Worm (Caenorhabditis elegans) whole organism, mixed stage, embryonic: Measurements from ENCODE around the gene W03F8.6.
"Not testable (repeated sequence)": the region's sequence is repeated elsewhere in the genome, so short reads cannot be mapped to it uniquely, and the experiment has no call there.

Source experiments
- M03D4.4 ChIP-seq: sonication (generic microtip); optimal IDR thresholded peaks from 2 replicates; lab custom pipeline; 2017; ENCODE audit warnings: mild to moderate bottlenecking, missing genetic modification characterization, missing compliant biosample characterization
- bed-3 ChIP-seq: fragments of 200-800 bp; sonication (Bioruptor generic); optimal IDR thresholded peaks from 3 replicates; lab custom pipeline; 2018; ENCODE audit warnings: mild to moderate bottlenecking, missing genetic modification characterization, moderate library complexity, missing compliant biosample characterization
- ceh-39 ChIP-seq: fragments of 150-350 bp; optimal IDR thresholded peaks from 2 replicates; lab custom pipeline; 2014; ENCODE audit warnings: missing biosample characterization, missing genetic modification characterization
- ceh-43 ChIP-seq: fragments of 200-800 bp; sonication (Bioruptor generic); optimal IDR thresholded peaks from 2 replicates; lab custom pipeline; 2018; ENCODE audit warnings: mild to moderate bottlenecking, missing genetic modification characterization, moderate library complexity, missing compliant biosample characterization
- ceh-83 ChIP-seq: fragments of 200-800 bp; sonication (Bioruptor generic); optimal IDR thresholded peaks from 2 replicates; lab custom pipeline; 2018; ENCODE audit warnings: mild to moderate bottlenecking, missing genetic modification characterization, missing compliant biosample characterization
- ces-1 ChIP-seq: fragments of 150-350 bp; optimal IDR thresholded peaks from 2 replicates; lab custom pipeline; 2014; ENCODE audit warnings: missing biosample characterization, missing genetic modification reagents, missing genetic modification characterization
- cnd-1 ChIP-seq: fragments of 200-800 bp; sonication (Bioruptor generic); optimal IDR thresholded peaks from 2 replicates; lab custom pipeline; 2018; ENCODE audit warnings: mild to moderate bottlenecking, missing genetic modification characterization, missing compliant biosample characterization
- drap-1 ChIP-seq: fragments of 200-800 bp; sonication (Bioruptor generic); optimal IDR thresholded peaks from 3 replicates; lab custom pipeline; 2018; ENCODE audit warnings: mild to moderate bottlenecking, missing genetic modification characterization, missing compliant biosample characterization
- elt-1 ChIP-seq: sonication (generic microtip); optimal IDR thresholded peaks from 2 replicates; lab custom pipeline; 2017; ENCODE audit warnings: missing genetic modification characterization, mild to moderate bottlenecking, missing compliant biosample characterization, antibody characterized with exemption, moderate library complexity, borderline replicate concordance; ENCODE audit not compliant: insufficient read depth
- elt-3 ChIP-seq: fragments of 150-350 bp; optimal IDR thresholded peaks from 2 replicates; lab custom pipeline; 2014; ENCODE audit warnings: missing biosample characterization, missing genetic modification characterization
- flh-1 ChIP-seq: fragments of 200-800 bp; sonication (Bioruptor generic); optimal IDR thresholded peaks from 2 replicates; lab custom pipeline; 2018; ENCODE audit warnings: mild to moderate bottlenecking, missing genetic modification characterization, moderate library complexity, missing compliant biosample characterization
- ham-2 ChIP-seq: fragments of 200-800 bp; sonication (Bioruptor generic); optimal IDR thresholded peaks from 2 replicates; lab custom pipeline; 2018; ENCODE audit warnings: mild to moderate bottlenecking, missing genetic modification characterization, missing compliant biosample characterization
- hlh-1 ChIP-seq: fragments of 150-350 bp; optimal IDR thresholded peaks from 2 replicates; lab custom pipeline; 2014; ENCODE audit warnings: missing biosample characterization, missing genetic modification reagents, missing genetic modification characterization
- lin-32 ChIP-seq: fragments of 200-800 bp; sonication (Bioruptor generic); optimal IDR thresholded peaks from 2 replicates; lab custom pipeline; 2018; ENCODE audit warnings: mild to moderate bottlenecking, missing genetic modification characterization, missing compliant biosample characterization
- lsy-2 ChIP-seq: fragments of 150-350 bp; optimal IDR thresholded peaks from 2 replicates; lab custom pipeline; 2014; ENCODE audit warnings: missing biosample characterization, missing genetic modification characterization
- mab-5 ChIP-seq: fragments of 150-350 bp; optimal IDR thresholded peaks from 2 replicates; lab custom pipeline; 2014; ENCODE audit warnings: missing biosample characterization, missing genetic modification characterization
- nhr-12 ChIP-seq: fragments of 150-350 bp; optimal IDR thresholded peaks from 2 replicates; lab custom pipeline; 2014; ENCODE audit warnings: missing biosample characterization, missing genetic modification characterization
- nhr-2 ChIP-seq: fragments of 150-350 bp; optimal IDR thresholded peaks from 2 replicates; lab custom pipeline; 2014; ENCODE audit warnings: missing biosample characterization, missing genetic modification characterization
- nhr-237 ChIP-seq: fragments of 150-350 bp; optimal IDR thresholded peaks from 2 replicates; lab custom pipeline; 2014; ENCODE audit warnings: missing biosample characterization, missing genetic modification characterization
- pha-4 ChIP-seq: fragments of 150-350 bp; optimal IDR thresholded peaks from 2 replicates; lab custom pipeline; 2018; ENCODE audit warnings: missing biosample characterization, missing genetic modification reagents, missing genetic modification characterization
- sem-2 ChIP-seq: fragments of 200-800 bp; sonication (Bioruptor generic); optimal IDR thresholded peaks from 2 replicates; lab custom pipeline; 2018; ENCODE audit warnings: mild to moderate bottlenecking, missing genetic modification characterization, missing compliant biosample characterization
- snpc-4 ChIP-seq: fragments of 150-350 bp; optimal IDR thresholded peaks from 2 replicates; lab custom pipeline; 2014; ENCODE audit warnings: missing biosample characterization, missing genetic modification characterization
- sptf-1 ChIP-seq: sonication (generic microtip); optimal IDR thresholded peaks from 2 replicates; lab custom pipeline; 2017; ENCODE audit warnings: mild to moderate bottlenecking, missing genetic modification characterization, moderate library complexity, missing compliant biosample characterization
- tbx-8 ChIP-seq: fragments of 200-800 bp; sonication (Bioruptor generic); optimal IDR thresholded peaks from 2 replicates; lab custom pipeline; 2018; ENCODE audit warnings: mild to moderate bottlenecking, missing genetic modification characterization, moderate library complexity, missing compliant biosample characterization
- unc-120 ChIP-seq: sonication (generic microtip); optimal IDR thresholded peaks from 2 replicates; lab custom pipeline; 2017; ENCODE audit warnings: missing genetic modification characterization, missing compliant biosample characterization; ENCODE audit not compliant: poor library complexity, severe bottlenecking
- unc-39 ChIP-seq: fragments of 150-350 bp; optimal IDR thresholded peaks from 2 replicates; lab custom pipeline; 2014; ENCODE audit warnings: missing biosample characterization, missing genetic modification characterization
- unc-62 ChIP-seq: fragments of 150-350 bp; optimal IDR thresholded peaks from 2 replicates; lab custom pipeline; 2014; ENCODE audit warnings: missing biosample characterization, missing genetic modification reagents, missing genetic modification characterization
- zip-8 ChIP-seq: fragments of 150-350 bp; optimal IDR thresholded peaks from 2 replicates; lab custom pipeline; 2014; ENCODE audit warnings: missing biosample characterization, missing genetic modification characterization
- ztf-11 ChIP-seq: fragments of 150-350 bp; optimal IDR thresholded peaks from 2 replicates; lab custom pipeline; 2014; ENCODE audit warnings: missing biosample characterization, missing genetic modification characterization

Gene W03F8.6

DNA sequence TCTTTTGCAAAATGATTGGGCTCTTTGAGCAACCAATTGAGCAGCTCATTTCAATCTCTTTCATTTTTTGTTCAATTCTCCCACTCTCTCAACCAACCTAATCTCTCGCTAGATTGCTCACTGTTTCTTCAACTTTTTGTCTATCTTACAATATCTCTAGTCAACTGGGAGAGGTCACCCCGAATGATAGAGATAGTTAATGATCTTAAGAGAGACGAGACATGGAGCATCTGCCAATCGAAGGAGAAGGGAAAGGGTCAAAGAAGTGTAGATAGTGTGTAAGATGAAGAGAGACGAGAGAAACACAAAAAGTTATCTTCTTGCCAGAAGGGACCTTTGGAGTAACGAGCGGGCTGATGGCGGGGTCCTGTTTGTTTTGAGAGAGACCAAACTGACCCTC is 17.0 kb downstream of the W03F8.6 start:
- TF ChIP-seq nhr-2 (tag; lab: Kevin White, UChicago) (peak; percentile 59), ceh-39 (peak; percentile 68), sptf-1 (tag; lab: Kevin White, UChicago) (no peak), lin-32 (no peak), drap-1 (GFP tag; lab: Kevin White, UChicago) (no peak), hlh-1 (tag; lab: Kevin White, UChicago) (peak; percentile 85), ceh-83 (GFP tag; lab: Kevin White, UChicago) (no peak), unc-120 (tag; lab: Kevin White, UChicago) (peak; percentile 75), elt-1 (no peak), ztf-11 (tag; lab: Kevin White, UChicago) (no peak), ceh-43 (GFP tag; lab: Kevin White, UChicago) (no peak), unc-62 (peak; percentile 59)
- TF ChIP-seq, all 35 proteins: peak for 5

DNA sequence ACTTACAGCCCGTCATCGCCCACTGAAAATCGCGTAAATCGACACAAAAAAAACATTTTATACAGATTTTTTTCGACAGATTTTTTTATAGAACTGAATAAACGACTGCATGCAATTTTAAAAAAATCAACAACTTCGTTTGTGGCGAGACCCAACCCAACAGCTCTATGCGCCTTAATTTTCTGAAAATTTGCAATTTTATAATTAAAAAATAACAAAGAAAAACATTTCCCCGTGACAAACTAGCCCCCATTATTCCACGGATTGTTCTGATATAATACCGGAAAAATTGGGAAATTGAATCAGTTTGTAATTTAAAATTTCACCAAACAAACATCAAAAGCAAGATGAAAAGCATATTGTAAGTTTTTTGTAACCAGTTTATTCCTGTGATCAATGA is 20.4 kb downstream of the W03F8.6 start, which contains the start of gene ptp-5.1:
TSS of gene ptp-5.1 (plus strand) at position 301 of the 400 bp plus-strand sequence.
- no peak for TF ChIP-seq nhr-237 (tag; lab: Kevin White, UChicago)
- TF ChIP-seq flh-1 (GFP tag; lab: Kevin White, UChicago) = no peak
- no peak for TF ChIP-seq ham-2 (GFP tag; lab: Kevin White, UChicago)
- no peak for TF ChIP-seq M03D4.4
- no peak for TF ChIP-seq unc-39 (tag; lab: Kevin White, UChicago)
- no peak for TF ChIP-seq snpc-4 (tag; lab: Kevin White, UChicago)
- no peak for TF ChIP-seq ces-1 (GFP tag; lab: Kevin White, UChicago)
- TF ChIP-seq elt-1 = no peak
- TF ChIP-seq hlh-1 (tag; lab: Kevin White, UChicago) = no peak
- TF ChIP-seq pha-4 (tag; lab: Kevin White, UChicago) = no peak
- TF ChIP-seq lin-32 = no peak
- TF ChIP-seq ztf-11 (tag; lab: Kevin White, UChicago) = no peak
- no peak for TF ChIP-seq bed-3 (GFP tag; lab: Kevin White, UChicago)
- no peak for TF ChIP-seq zip-8
- no peak for TF ChIP-seq cnd-1 (tag; lab: Kevin White, UChicago)
- TF ChIP-seq tbx-8 (GFP tag; lab: Kevin White, UChicago) = no peak

DNA sequence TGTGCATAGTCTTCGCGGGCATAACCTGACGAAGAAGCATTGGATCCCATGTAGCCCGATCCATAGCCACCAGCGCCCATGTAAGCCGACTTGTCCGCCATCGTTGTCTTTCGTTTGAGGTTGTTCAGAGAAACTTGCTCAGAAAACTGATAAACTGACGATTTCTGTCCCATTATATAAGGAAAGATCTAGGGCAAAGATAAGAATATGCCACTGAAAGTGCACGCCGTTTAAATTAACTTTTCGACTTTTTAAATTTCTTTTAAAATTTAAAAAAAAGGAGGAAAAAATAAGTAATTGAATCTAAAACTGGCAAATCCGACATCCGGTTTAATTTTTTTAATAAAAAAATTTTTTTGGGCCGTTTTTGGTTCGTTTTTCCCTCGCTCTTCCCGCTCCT is 20.8 kb downstream of the W03F8.6 start, which contains the start of gene nspd-6:
TSS of gene nspd-6 (minus strand) at position 101 of the 400 bp plus-strand sequence.
- not testable (repeated sequence) for TF ChIP-seq unc-39 (tag; lab: Kevin White, UChicago); ceh-43 (GFP tag; lab: Kevin White, UChicago); nhr-12 (tag; lab: Kevin White, UChicago)

DNA sequence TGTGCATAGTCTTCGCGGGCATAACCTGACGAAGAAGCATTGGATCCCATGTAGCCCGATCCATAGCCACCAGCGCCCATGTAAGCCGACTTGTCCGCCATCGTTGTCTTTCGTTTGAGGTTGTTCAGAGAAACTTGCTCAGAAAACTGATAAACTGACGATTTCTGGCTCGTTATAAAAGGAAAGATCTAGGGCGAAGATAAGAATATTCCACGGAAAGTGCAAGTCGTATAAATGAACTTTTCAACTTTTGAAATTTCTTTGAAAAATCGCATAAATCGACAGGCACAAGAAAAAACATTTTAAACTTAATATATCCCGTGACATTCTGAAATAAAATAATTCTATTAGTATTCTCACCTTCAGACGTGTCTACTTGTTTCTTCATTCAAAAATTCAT is 23.4 kb downstream of the W03F8.6 start, which contains the start of the genes nspd-3 and C24D10.2:
TSS of gene nspd-3 (minus strand) at position 101 of the 400 bp plus-strand sequence.
TSS of gene C24D10.2 (plus strand) at position 399 of the 400 bp plus-strand sequence.
- TF ChIP-seq unc-62; lsy-2 (tag; lab: Kevin White, UChicago); nhr-237 (tag; lab: Kevin White, UChicago): not testable (repeated sequence)

DNA sequence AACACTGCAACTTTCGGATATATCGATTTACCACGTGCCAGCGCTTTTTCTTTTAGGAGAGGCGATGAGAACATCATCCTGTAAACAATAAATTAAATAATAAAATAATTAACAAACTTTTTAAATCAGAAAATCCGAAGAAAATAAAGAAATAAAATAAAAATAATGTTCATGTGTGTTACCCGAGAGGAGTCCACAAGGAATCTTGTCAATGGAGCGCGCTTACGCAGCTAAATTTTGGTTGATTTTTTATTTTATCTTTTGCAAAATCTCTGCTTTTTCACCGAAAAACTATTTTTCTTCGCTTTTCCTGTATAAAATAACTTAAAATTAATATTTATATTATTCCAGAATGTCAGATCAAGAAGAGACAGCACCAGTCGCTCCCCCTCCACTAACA is 26.2 kb downstream of the W03F8.6 start, which contains the start of the genes C24D10.6 and C24D10.4:
TSS of gene C24D10.6 (minus strand) at position 78 of the 400 bp plus-strand sequence.
TSS of gene C24D10.4 (plus strand) at position 352 of the 400 bp plus-strand sequence.
- TF ChIP-seq lsy-2 (tag; lab: Kevin White, UChicago) (no peak), sem-2 (GFP tag; lab: Kevin White, UChicago) (no peak), bed-3 (GFP tag; lab: Kevin White, UChicago) (no peak), ces-1 (GFP tag; lab: Kevin White, UChicago) (peak; percentile 22), cnd-1 (tag; lab: Kevin White, UChicago) (no peak), flh-1 (GFP tag; lab: Kevin White, UChicago) (no peak), elt-1 (peak; percentile 37), ceh-83 (GFP tag; lab: Kevin White, UChicago) (no peak), hlh-1 (tag; lab: Kevin White, UChicago) (no peak)

DNA sequence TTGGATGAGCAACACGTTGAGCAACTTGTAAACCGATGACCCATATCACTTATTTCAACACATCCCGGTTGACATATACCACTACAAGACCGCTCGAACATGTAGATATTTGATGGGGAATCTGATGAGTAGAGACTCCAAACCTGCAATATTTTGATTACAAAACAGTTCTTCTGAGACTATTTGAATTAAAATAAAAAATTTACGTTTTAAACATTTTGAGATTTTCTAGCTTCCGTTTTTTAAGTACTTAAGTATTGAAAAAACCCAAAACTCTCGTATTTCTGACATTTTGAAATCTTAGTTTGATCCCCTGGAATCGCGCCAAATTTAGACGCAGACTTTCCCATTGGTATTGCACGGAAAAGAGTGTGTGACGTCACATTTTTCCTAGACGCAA is 29.2 kb downstream of the W03F8.6 start, which contains the start of gene C24D10.49:
TSS of gene C24D10.49 (minus strand) at position 101 of the 400 bp plus-strand sequence.
- TF ChIP-seq elt-3 (tag; lab: Kevin White, UChicago) = no peak
- TF ChIP-seq elt-1 = no peak
- no peak for TF ChIP-seq ceh-39
- TF ChIP-seq zip-8 = peak; percentile 58
- no peak for TF ChIP-seq pha-4 (tag; lab: Kevin White, UChicago)
- TF ChIP-seq nhr-237 (tag; lab: Kevin White, UChicago) = no peak
- TF ChIP-seq mab-5 (tag; lab: Kevin White, UChicago) = no peak
